Fruit fly (Drosophila melanogaster) whole organism, embryonic: ENCODE measurements around the gene Orco.

Experiments
- Abd-B ChIP-seq: fragments of 200-800 bp; sonication (Bioruptor generic); optimal IDR thresholded peaks from 2 replicates; lab custom pipeline; 2018; ENCODE audit warnings: missing biosample characterization, mild to moderate bottlenecking, missing genetic modification characterization, moderate library complexity
- BEAF-32 ChIP-seq: fragments of 200-800 bp; sonication (Bioruptor generic); optimal IDR thresholded peaks from 3 replicates; lab custom pipeline; 2017; ENCODE audit warnings: missing biosample characterization, missing genetic modification characterization, mild to moderate bottlenecking, moderate library complexity, missing genetic modification reagents
- Bgb ChIP-seq: fragments of 200-800 bp; sonication (Bioruptor generic); IDR thresholded peaks from 2 replicates; pipeline ENCODE4 v1.3.6; 2022; ENCODE audit warnings: missing biosample characterization, missing genetic modification characterization; ENCODE audit not compliant: partially characterized antibody
- CG10209 ChIP-seq: fragments of 200-800 bp; sonication (Bioruptor generic); optimal IDR thresholded peaks from 3 replicates; lab custom pipeline; 2017; ENCODE audit warnings: missing biosample characterization, mild to moderate bottlenecking, missing genetic modification characterization, missing genetic modification reagents
- CG10267 ChIP-seq: fragments of 200-800 bp; sonication (Bioruptor generic); optimal IDR thresholded peaks from 2 replicates; lab custom pipeline; 2018; ENCODE audit warnings: missing biosample characterization, mild to moderate bottlenecking, missing genetic modification characterization, moderate library complexity
- CG10431 ChIP-seq: fragments of 200-800 bp; sonication (Bioruptor generic); optimal IDR thresholded peaks from 3 replicates; lab custom pipeline; 2018; ENCODE audit warnings: missing biosample characterization, mild to moderate bottlenecking, missing genetic modification characterization
- CG11085 ChIP-seq: fragments of 200-800 bp; sonication (Bioruptor generic); IDR thresholded peaks from 2 replicates; pipeline ENCODE4 v1.3.6; 2022; ENCODE audit warnings: missing biosample characterization, missing genetic modification characterization
- CG11723 ChIP-seq: fragments of 200-800 bp; sonication (Bioruptor generic); optimal IDR thresholded peaks from 2 replicates; lab custom pipeline; 2017; ENCODE audit warnings: missing biosample characterization, mild to moderate bottlenecking, missing genetic modification characterization
- CG12219 ChIP-seq: fragments of 200-800 bp; sonication (Bioruptor generic); optimal IDR thresholded peaks from 3 replicates; lab custom pipeline; 2018; ENCODE audit warnings: missing biosample characterization, mild to moderate bottlenecking, missing genetic modification characterization
- CG14667 ChIP-seq: fragments of 200-800 bp; sonication (Bioruptor generic); IDR thresholded peaks from 2 replicates; pipeline ENCODE4 v1.3.6; 2022; ENCODE audit warnings: missing biosample characterization, missing genetic modification characterization
- CG16815 ChIP-seq: fragments of 200-800 bp; sonication (Bioruptor generic); optimal IDR thresholded peaks from 3 replicates; lab custom pipeline; 2017; ENCODE audit warnings: missing biosample characterization, mild to moderate bottlenecking, missing genetic modification characterization
- CG18011 ChIP-seq: fragments of 200-800 bp; sonication (Bioruptor generic); optimal IDR thresholded peaks from 2 replicates; lab custom pipeline; 2017; ENCODE audit warnings: missing biosample characterization, missing genetic modification characterization, mild to moderate bottlenecking, moderate library complexity, missing genotype
- CG18764 ChIP-seq: fragments of 200-800 bp; sonication (Bioruptor generic); optimal IDR thresholded peaks from 3 replicates; lab custom pipeline; 2016; ENCODE audit warnings: missing biosample characterization, missing genetic modification characterization
- CG2120 ChIP-seq: fragments of 200-800 bp; sonication (Bioruptor generic); optimal IDR thresholded peaks from 3 replicates; lab custom pipeline; 2016; ENCODE audit warnings: missing biosample characterization, missing genetic modification characterization
- CG2129 ChIP-seq: fragments of 200-800 bp; sonication (Bioruptor generic); IDR thresholded peaks from 2 replicates; pipeline ENCODE4 v1.3.6; 2022; ENCODE audit warnings: missing biosample characterization, missing genetic modification characterization; ENCODE audit not compliant: partially characterized antibody
- CG3847 ChIP-seq: fragments of 200-800 bp; sonication (Bioruptor generic); IDR thresholded peaks from 2 replicates; pipeline ENCODE4 v1.3.6; 2022; ENCODE audit warnings: missing biosample characterization, missing genetic modification characterization
- CG43689 ChIP-seq: fragments of 200-800 bp; sonication (Bioruptor generic); IDR thresholded peaks from 2 replicates; pipeline ENCODE4 v1.3.6; 2022; ENCODE audit warnings: missing biosample characterization, missing genetic modification characterization
- CG5245 ChIP-seq: fragments of 200-800 bp; sonication (Bioruptor generic); optimal IDR thresholded peaks from 3 replicates; lab custom pipeline; 2016; ENCODE audit warnings: missing biosample characterization, missing genetic modification characterization
- CG7372 ChIP-seq: fragments of 200-800 bp; sonication (Bioruptor generic); IDR thresholded peaks from 2 replicates; pipeline ENCODE4 v1.3.6; 2022; ENCODE audit warnings: missing biosample characterization, missing genetic modification characterization
- CG7745 ChIP-seq: fragments of 200-800 bp; sonication (Bioruptor generic); optimal IDR thresholded peaks from 2 replicates; lab custom pipeline; 2018; ENCODE audit warnings: missing biosample characterization, mild to moderate bottlenecking, missing genetic modification characterization, moderate library complexity
- CG7786 ChIP-seq: fragments of 200-800 bp; sonication (Bioruptor generic); optimal IDR thresholded peaks from 2 replicates; lab custom pipeline; 2016; ENCODE audit warnings: missing biosample characterization, missing genetic modification characterization
- CHES-1-like ChIP-seq: fragments of 200-800 bp; sonication (Bioruptor generic); optimal IDR thresholded peaks from 2 replicates; lab custom pipeline; 2016; ENCODE audit warnings: missing biosample characterization, missing genetic modification characterization
- Dll ChIP-seq: fragments of 200-800 bp; sonication (Bioruptor generic); IDR thresholded peaks from 4 replicates; pipeline ENCODE4 v1.3.6; 2022; ENCODE audit warnings: missing biosample characterization, missing genetic modification characterization; ENCODE audit not compliant: partially characterized antibody
- Dref ChIP-seq: fragments of 200-800 bp; sonication (Bioruptor generic); IDR thresholded peaks from 2 replicates; pipeline ENCODE4 v1.3.6; 2022; ENCODE audit warnings: missing biosample characterization, missing genetic modification characterization
- E2f1 ChIP-seq: fragments of 200-800 bp; sonication (Bioruptor generic); IDR thresholded peaks from 2 replicates; pipeline ENCODE4 v1.3.6; 2022; ENCODE audit warnings: missing biosample characterization, missing genetic modification characterization
- Ets65A ChIP-seq: fragments of 200-800 bp; sonication (Bioruptor generic); peaks from one replicate; lab custom pipeline; 2016; ENCODE audit warnings: missing biosample characterization, missing genetic modification characterization
- Fer1 ChIP-seq: fragments of 200-800 bp; sonication (Bioruptor generic); optimal IDR thresholded peaks from 2 replicates; lab custom pipeline; 2017; ENCODE audit warnings: missing biosample characterization, mild to moderate bottlenecking, missing genetic modification characterization
- Hmr ChIP-seq: fragments of 200-800 bp; sonication (Bioruptor generic); optimal IDR thresholded peaks from 3 replicates; lab custom pipeline; 2017; ENCODE audit warnings: mild to moderate bottlenecking, missing biosample characterization, missing genetic modification reagents, missing genetic modification characterization
- MBD-R2 ChIP-seq: fragments of 200-800 bp; sonication (Bioruptor generic); IDR thresholded peaks from 2 replicates; pipeline ENCODE4 v1.3.6; 2022; ENCODE audit warnings: missing biosample characterization, missing genetic modification characterization
- MTF-1 ChIP-seq: fragments of 200-800 bp; sonication (Bioruptor generic); optimal IDR thresholded peaks from 2 replicates; lab custom pipeline; 2018; ENCODE audit warnings: missing biosample characterization, mild to moderate bottlenecking, missing genetic modification characterization, borderline replicate concordance
- Oli ChIP-seq: fragments of 200-800 bp; sonication (Bioruptor generic); optimal IDR thresholded peaks from 2 replicates; lab custom pipeline; 2018; ENCODE audit warnings: missing biosample characterization, mild to moderate bottlenecking, missing genetic modification characterization, moderate library complexity
- PHDP ChIP-seq: fragments of 200-800 bp; sonication (Bioruptor generic); optimal IDR thresholded peaks from 3 replicates; lab custom pipeline; 2018; ENCODE audit warnings: missing biosample characterization, mild to moderate bottlenecking, missing genetic modification characterization, moderate library complexity
- Rfx ChIP-seq: fragments of 200-800 bp; sonication (Bioruptor generic); IDR thresholded peaks from 2 replicates; pipeline ENCODE4 v1.3.6; 2022; ENCODE audit warnings: missing biosample characterization, missing genetic modification characterization
- Stat92E ChIP-seq, 3 experiments: fragments of >200 bp in 2 of 3; fragments of 200-800 bp in 1 of 3; sonication (Bioruptor generic) in 1 of 3; optimal IDR thresholded peaks; 2 replicates each; lab custom pipeline; 2017 to 2019; ENCODE audit warnings: missing biosample characterization in 3 of 3, missing genetic modification characterization in 3 of 3, mild to moderate bottlenecking in 1 of 3, moderate library complexity in 1 of 3
- YL-1 ChIP-seq: fragments of 200-800 bp; sonication (Bioruptor generic); optimal IDR thresholded peaks from 3 replicates; lab custom pipeline; 2017; ENCODE audit warnings: missing biosample characterization, mild to moderate bottlenecking, missing genetic modification characterization
- amos ChIP-seq: fragments of 200-800 bp; sonication (Bioruptor generic); IDR thresholded peaks from 2 replicates; pipeline ENCODE4 v1.3.6; 2022; ENCODE audit warnings: missing biosample characterization, missing genetic modification characterization; ENCODE audit not compliant: partially characterized antibody
- crc ChIP-seq: fragments of 200-800 bp; sonication (Bioruptor generic); optimal IDR thresholded peaks from 2 replicates; lab custom pipeline; 2016; ENCODE audit warnings: missing biosample characterization, missing genetic modification characterization
- ems ChIP-seq: fragments of 200-800 bp; sonication (Bioruptor generic); optimal IDR thresholded peaks from 3 replicates; lab custom pipeline; 2016; ENCODE audit warnings: missing biosample characterization, missing genetic modification characterization
- gro ChIP-seq: fragments of 200-800 bp; sonication (Bioruptor generic); optimal IDR thresholded peaks from 2 replicates; lab custom pipeline; 2016; ENCODE audit warnings: missing biosample characterization, missing genetic modification characterization
- insv ChIP-seq, 2 experiments: fragments of 200-800 bp; sonication (Bioruptor generic); optimal IDR thresholded peaks; 3 replicates each; lab custom pipeline; 2016 to 2018; ENCODE audit warnings: missing biosample characterization in 2 of 2, missing genetic modification characterization in 2 of 2
- mld ChIP-seq: fragments of 200-800 bp; sonication (Bioruptor generic); IDR thresholded peaks from 3 replicates; pipeline ENCODE4 v1.3.6; 2022; ENCODE audit warnings: missing biosample characterization, missing genetic modification characterization; ENCODE audit not compliant: partially characterized antibody
- peb ChIP-seq: fragments of 200-800 bp; sonication (Bioruptor generic); IDR thresholded peaks from 2 replicates; pipeline ENCODE4 v1.3.6; 2022; ENCODE audit warnings: missing biosample characterization, missing genetic modification characterization
- pzg ChIP-seq: fragments of 200-800 bp; sonication (Bioruptor generic); optimal IDR thresholded peaks from 3 replicates; lab custom pipeline; 2018; ENCODE audit warnings: missing biosample characterization, mild to moderate bottlenecking, missing genetic modification characterization, moderate library complexity
- repo ChIP-seq: fragments of 200-800 bp; sonication (Bioruptor generic); optimal IDR thresholded peaks from 2 replicates; lab custom pipeline; 2016; ENCODE audit warnings: missing biosample characterization, missing genetic modification characterization
- row ChIP-seq: fragments of 200-800 bp; sonication (Bioruptor generic); IDR thresholded peaks from 3 replicates; pipeline ENCODE4 v1.3.6; 2022; ENCODE audit warnings: missing biosample characterization, missing genetic modification characterization
- sens ChIP-seq: fragments of 200-800 bp; sonication (Bioruptor generic); peaks from one replicate; lab custom pipeline; 2016; ENCODE audit warnings: missing biosample characterization, missing genetic modification characterization
- sim ChIP-seq: fragments of 200-800 bp; sonication (Bioruptor generic); IDR thresholded peaks from 2 replicates; pipeline ENCODE4 v1.3.6; 2022; ENCODE audit warnings: missing biosample characterization, missing genetic modification characterization
- stwl ChIP-seq: fragments of 200-800 bp; sonication (Bioruptor generic); optimal IDR thresholded peaks from 3 replicates; lab custom pipeline; 2018; ENCODE audit warnings: missing biosample characterization, mild to moderate bottlenecking, missing genetic modification characterization, moderate library complexity
- tll ChIP-seq, 2 experiments: fragments of 200-800 bp in 1 of 2; fragments of >200 bp in 1 of 2; sonication (Bioruptor generic) in 1 of 2; optimal IDR thresholded peaks; 2 replicates each; lab custom pipeline; 2017 to 2019; ENCODE audit warnings: missing biosample characterization in 2 of 2, missing genetic modification characterization in 2 of 2, mild to moderate bottlenecking in 1 of 2, moderate library complexity in 1 of 2
- tna ChIP-seq: fragments of 200-800 bp; sonication (Bioruptor generic); IDR thresholded peaks from 2 replicates; pipeline ENCODE4 v1.3.6; 2022; ENCODE audit warnings: missing biosample characterization, missing genetic modification characterization; ENCODE audit not compliant: partially characterized antibody

Gene Orco

dm6 chr3R:5374720-5375119 is 37.5 kb downstream of the Orco start, which contains the start of the genes hd and CG14667 (continued):
- TF ChIP-seq sim (GFP tag; lab: Robert Waterston, UW) (no peak), pzg (GFP tag; lab: Kevin White, UChicago) (peak; percentile 47), crc (GFP tag; lab: Kevin White, UChicago) (no peak), mld (GFP tag; lab: Robert Waterston, UW) (no peak), CG2129 (GFP tag; lab: Robert Waterston, UW) (peak; percentile 24; the same call in 1 of the 2 replicates), CG2120 (GFP tag; lab: Kevin White, UChicago) (peak; percentile 17), ems (GFP tag; lab: Kevin White, UChicago) (no peak), MBD-R2 (GFP tag; lab: Robert Waterston, UW) (peak; percentile 53), row (0 out of 3 replicates have a peak, but pooled peaks have one; percentile 42), CG10431 (GFP tag; lab: Kevin White, UChicago) (no peak), CG10267 (tag; lab: Kevin White, UChicago) (peak; percentile 41), CG3847 (peak; percentile 22; the same call in 1 of the 2 replicates), tna (peak; percentile 23; the same call in 1 of the 2 replicates), CG7745 (no peak), YL-1 (GFP tag; lab: Kevin White, UChicago) (peak; percentile 71), Abd-B (peak; percentile 35), tll (GFP tag; optimal IDR thresholded peaks at IDR 0.05; lab: Kevin White, UChicago) (no peak), MTF-1 (no peak), CG7786 (GFP tag; lab: Kevin White, UChicago) (no peak), gro (GFP tag; lab: Kevin White, UChicago) (no peak), CG18011 (GFP tag; lab: Kevin White, UChicago) (no peak), stwl (tag; lab: Kevin White, UChicago) (peak; percentile 58), CG16815 (GFP tag; lab: Kevin White, UChicago) (no peak), Ets65A (GFP tag; lab: Kevin White, UChicago) (no peak), Fer1 (GFP tag; lab: Kevin White, UChicago) (no peak), CG11723 (GFP tag; lab: Kevin White, UChicago) (no peak), CG10209 (GFP tag; lab: Kevin White, UChicago) (no peak), CHES-1-like (peak; percentile 10), BEAF-32 (peak; percentile 77), CG5245 (GFP tag; lab: Kevin White, UChicago) (no peak), Rfx (GFP tag; lab: Robert Waterston, UW) (no peak; the same call in 1 of the 2 replicates), Dref (GFP tag; lab: Robert Waterston, UW) (peak; percentile 80), Bgb (GFP tag; lab: Robert Waterston, UW) (peak; percentile 32; the same call in 1 of the 2 replicates), Stat92E (GFP tag; optimal IDR thresholded peaks at IDR 0.05; lab: Kevin White, UChicago) (peak in 1 of 3 experiments; percentile 11), E2f1 (GFP tag; lab: Robert Waterston, UW) (no peak), Oli (tag; lab: Kevin White, UChicago) (no peak), PHDP (tag; lab: Kevin White, UChicago) (no peak), CG43689 (GFP tag; lab: Robert Waterston, UW) (no peak), peb (GFP tag; lab: Robert Waterston, UW) (no peak), amos (peak; percentile 57), repo (GFP tag; lab: Kevin White, UChicago) (no peak), CG14667 (GFP tag; lab: Robert Waterston, UW) (no peak), sens (GFP tag; lab: Kevin White, UChicago) (peak; percentile 84), CG12219 (no peak), CG18764 (GFP tag; lab: Kevin White, UChicago) (no peak), insv (GFP tag; optimal IDR thresholded peaks at IDR 0.05; lab: Kevin White, UChicago) (no peak), CG11085 (GFP tag; lab: Robert Waterston, UW) (no peak), CG7372 (no peak), Hmr (GFP tag; lab: Kevin White, UChicago) (no peak), Dll (GFP tag; lab: Robert Waterston, UW) (peak; percentile 71)
